Fruit fly (Drosophila melanogaster) whole organism, embryonic: ENCODE measurements around the gene CG1428.

Experiments used
- ATbp ChIP-seq: fragments of 200-800 bp; sonication (Bioruptor generic); optimal IDR thresholded peaks from 2 replicates; lab custom pipeline; 2017; ENCODE audit warnings: missing biosample characterization, mild to moderate bottlenecking, missing genetic modification characterization, missing genetic modification reagents
- CG10543 ChIP-seq: fragments of 200-800 bp; sonication (Bioruptor generic); optimal IDR thresholded peaks from 3 replicates; lab custom pipeline; 2017; ENCODE audit warnings: missing biosample characterization, mild to moderate bottlenecking, missing genetic modification characterization, moderate library complexity
- CG10959 ChIP-seq: fragments of 200-800 bp; sonication (Bioruptor generic); IDR thresholded peaks from 2 replicates; pipeline ENCODE4 v1.3.6; 2022; ENCODE audit warnings: missing biosample characterization, missing genetic modification characterization
- CG13624 ChIP-seq: fragments of 200-800 bp; sonication (Bioruptor generic); optimal IDR thresholded peaks from 2 replicates; lab custom pipeline; 2016; ENCODE audit warnings: missing biosample characterization, missing genetic modification characterization
- CG1603 ChIP-seq: fragments of 200-800 bp; sonication (Bioruptor generic); optimal IDR thresholded peaks from 2 replicates; lab custom pipeline; 2019; ENCODE audit warnings: missing biosample characterization, mild to moderate bottlenecking, missing genetic modification characterization, moderate library complexity
- CG1647 ChIP-seq: fragments of 200-800 bp; sonication (Bioruptor generic); optimal IDR thresholded peaks from 3 replicates; lab custom pipeline; 2016; ENCODE audit warnings: missing biosample characterization, missing genetic modification characterization
- CG2202 ChIP-seq: fragments of 200-800 bp; sonication (Bioruptor generic); optimal IDR thresholded peaks from 2 replicates; lab custom pipeline; 2018; ENCODE audit warnings: missing biosample characterization, mild to moderate bottlenecking, missing genetic modification characterization
- CG31441 ChIP-seq: fragments of 200-800 bp; sonication (Bioruptor generic); IDR thresholded peaks from 2 replicates; pipeline ENCODE4 v1.3.6; 2022; ENCODE audit warnings: missing biosample characterization, missing genetic modification characterization
- CG32767 ChIP-seq: fragments of 200-800 bp; sonication (Bioruptor generic); IDR thresholded peaks from 2 replicates; pipeline ENCODE4 v1.3.6; 2022; ENCODE audit warnings: missing biosample characterization, missing genetic modification characterization
- CG34224 ChIP-seq: fragments of 200-800 bp; sonication (Bioruptor generic); IDR thresholded peaks from 3 replicates; pipeline ENCODE4 v1.3.6; 2022; ENCODE audit warnings: missing biosample characterization, missing genetic modification characterization; ENCODE audit not compliant: partially characterized antibody
- CG3838 ChIP-seq: fragments of 200-800 bp; sonication (Bioruptor generic); optimal IDR thresholded peaks from 3 replicates; lab custom pipeline; 2016; ENCODE audit warnings: missing biosample characterization, missing genetic modification characterization
- CG6765 ChIP-seq: fragments of 200-800 bp; sonication (Bioruptor generic); optimal IDR thresholded peaks from 3 replicates; lab custom pipeline; 2017; ENCODE audit warnings: missing biosample characterization, mild to moderate bottlenecking, missing genetic modification characterization
- CG9727 ChIP-seq: fragments of 200-800 bp; sonication (Bioruptor generic); optimal IDR thresholded peaks from 3 replicates; lab custom pipeline; 2017; ENCODE audit warnings: missing biosample characterization, mild to moderate bottlenecking, missing genetic modification characterization
- Deaf1 ChIP-seq: fragments of 200-800 bp; optimal IDR thresholded peaks from 3 replicates; lab custom pipeline; 2019; ENCODE audit warnings: missing biosample characterization, mild to moderate bottlenecking, missing genetic modification characterization, moderate library complexity
- Gug ChIP-seq: fragments of 200-800 bp; sonication (Bioruptor generic); IDR thresholded peaks from 4 replicates; pipeline ENCODE4 v1.3.6; 2022; ENCODE audit warnings: missing biosample characterization, missing genetic modification characterization
- H2.0 ChIP-seq: fragments of 200-800 bp; sonication (Bioruptor generic); IDR thresholded peaks from 2 replicates; pipeline ENCODE4 v1.3.6; 2022; ENCODE audit warnings: missing biosample characterization, missing genetic modification characterization
- MESR4 ChIP-seq: fragments of 200-800 bp; sonication (Bioruptor generic); optimal IDR thresholded peaks from 2 replicates; lab custom pipeline; 2018; ENCODE audit warnings: missing biosample characterization, mild to moderate bottlenecking, missing genetic modification characterization, moderate library complexity
- Med ChIP-seq: fragments of 200-800 bp; sonication (Bioruptor generic); peaks from one replicate; lab custom pipeline; 2016; ENCODE audit warnings: missing biosample characterization, missing genetic modification characterization, mild to moderate bottlenecking, inconsistent platforms, moderate library complexity
- NFAT ChIP-seq: fragments of 200-800 bp; sonication (Bioruptor generic); IDR thresholded peaks from 2 replicates; pipeline ENCODE4 v1.3.6; 2022; ENCODE audit warnings: missing biosample characterization, missing genetic modification characterization
- Neu2 ChIP-seq: fragments of 200-800 bp; sonication (Bioruptor generic); optimal IDR thresholded peaks from 3 replicates; lab custom pipeline; 2016; ENCODE audit warnings: missing biosample characterization, missing genetic modification characterization, borderline replicate concordance
- Oaz ChIP-seq: fragments of 200-800 bp; sonication (Bioruptor generic); IDR thresholded peaks from 2 replicates; pipeline ENCODE4 v1.3.6; 2022; ENCODE audit warnings: missing biosample characterization, missing genetic modification characterization
- Oli ChIP-seq: fragments of 200-800 bp; sonication (Bioruptor generic); optimal IDR thresholded peaks from 2 replicates; lab custom pipeline; 2018; ENCODE audit warnings: missing biosample characterization, mild to moderate bottlenecking, missing genetic modification characterization, moderate library complexity
- Poxn ChIP-seq: fragments of 200-800 bp; sonication (Bioruptor generic); IDR thresholded peaks from 2 replicates; pipeline ENCODE4 v1.3.6; 2022; ENCODE audit warnings: missing biosample characterization, missing genetic modification characterization
- abd-A ChIP-seq: fragments of 200-800 bp; sonication (Bioruptor generic); optimal IDR thresholded peaks from 3 replicates; lab custom pipeline; 2019; ENCODE audit warnings: missing biosample characterization, mild to moderate bottlenecking, missing genetic modification characterization, moderate library complexity
- bcd ChIP-seq: fragments of 200-800 bp; sonication (Bioruptor generic); optimal IDR thresholded peaks from 2 replicates; lab custom pipeline; 2017; ENCODE audit warnings: missing biosample characterization, mild to moderate bottlenecking, missing genetic modification characterization
- dimm ChIP-seq: fragments of 200-800 bp; sonication (Bioruptor generic); IDR thresholded peaks from 2 replicates; pipeline ENCODE4 v1.3.6; 2022; ENCODE audit warnings: missing biosample characterization, missing genetic modification characterization
- dm ChIP-seq: fragments of 200-800 bp; sonication (Bioruptor generic); optimal IDR thresholded peaks from 3 replicates; lab custom pipeline; 2016; ENCODE audit warnings: missing biosample characterization, missing genetic modification characterization
- eyg ChIP-seq: fragments of 200-800 bp; sonication (Bioruptor generic); optimal IDR thresholded peaks from 3 replicates; lab custom pipeline; 2016; ENCODE audit warnings: missing biosample characterization, missing genetic modification characterization
- fru ChIP-seq: fragments of >200 bp; optimal IDR thresholded peaks from 2 replicates; lab custom pipeline; 2017
- hkb ChIP-seq, 2 experiments: fragments of 200-800 bp in 1 of 2; fragments of >200 bp in 1 of 2; sonication (Bioruptor generic) in 1 of 2; IDR thresholded peaks in 1 of 2; optimal IDR thresholded peaks in 1 of 2; 2 replicates each; pipeline versions ENCODE4 v1.3.6 to Lab custom; 2017 to 2022; ENCODE audit warnings: missing biosample characterization in 1 of 2, missing genetic modification characterization in 1 of 2
- mld ChIP-seq: fragments of 200-800 bp; sonication (Bioruptor generic); IDR thresholded peaks from 3 replicates; pipeline ENCODE4 v1.3.6; 2022; ENCODE audit warnings: missing biosample characterization, missing genetic modification characterization; ENCODE audit not compliant: partially characterized antibody
- nerfin-1 ChIP-seq: fragments of 200-800 bp; sonication (Bioruptor generic); optimal IDR thresholded peaks from 3 replicates; lab custom pipeline; 2019; ENCODE audit warnings: missing biosample characterization, mild to moderate bottlenecking, missing genetic modification characterization, moderate library complexity
- otp ChIP-seq: fragments of 200-800 bp; sonication (Bioruptor generic); IDR thresholded peaks from 3 replicates; pipeline ENCODE4, ENCODE4 v1.3.6; 2022; ENCODE audit warnings: missing biosample characterization, missing genetic modification characterization
- pros ChIP-seq: fragments of 200-800 bp; sonication (Bioruptor generic); optimal IDR thresholded peaks from 3 replicates; lab custom pipeline; 2019; ENCODE audit warnings: missing biosample characterization, mild to moderate bottlenecking, missing genetic modification characterization, moderate library complexity
- sens ChIP-seq: fragments of 200-800 bp; sonication (Bioruptor generic); peaks from one replicate; lab custom pipeline; 2016; ENCODE audit warnings: missing biosample characterization, missing genetic modification characterization
- sna ChIP-seq: fragments of 200-800 bp; sonication (Bioruptor generic); IDR thresholded peaks from 2 replicates; pipeline ENCODE4 v1.3.6; 2022; ENCODE audit warnings: missing biosample characterization, missing genetic modification characterization; ENCODE audit not compliant: partially characterized antibody
- tap ChIP-seq: fragments of 200-800 bp; optimal IDR thresholded peaks from 3 replicates; lab custom pipeline; 2019; ENCODE audit warnings: missing biosample characterization, mild to moderate bottlenecking, missing genetic modification characterization, moderate library complexity
- tgo ChIP-seq: fragments of 200-800 bp; sonication (Bioruptor generic); IDR thresholded peaks from 3 replicates; pipeline ENCODE4 v1.3.6; 2022; ENCODE audit warnings: missing biosample characterization, missing genetic modification characterization
- toy ChIP-seq: fragments of 200-800 bp; sonication (Bioruptor generic); IDR thresholded peaks from 2 replicates; pipeline ENCODE4 v1.3.6; 2022; ENCODE audit warnings: missing biosample characterization, missing genetic modification characterization

CG1428 gene

dm6 chr2L:21868712-21869280 is 37.3 kb upstream of the CG1428 start (continued):
- TF ChIP-seq fru (lab: Kevin White, UChicago) (no peak), CG34224 (GFP tag; lab: Robert Waterston, UW) (no peak), bcd (GFP tag; lab: Kevin White, UChicago) (no peak), sens (GFP tag; lab: Kevin White, UChicago) (peak; percentile 53), Oli (tag; lab: Kevin White, UChicago) (no peak), CG1647 (GFP tag; lab: Kevin White, UChicago) (no peak), CG9727 (GFP tag; lab: Kevin White, UChicago) (no peak), hkb (optimal IDR thresholded peaks at IDR 0.05; lab: Kevin White, UChicago) (no peak), hkb (GFP tag; IDR thresholded peaks at IDR 0.05; lab: Robert Waterston, UW) (no peak), H2.0 (no peak), otp (no peak), tgo (GFP tag; lab: Robert Waterston, UW) (no peak), Poxn (GFP tag; lab: Robert Waterston, UW) (no peak), MESR4 (GFP tag; lab: Kevin White, UChicago) (no peak), NFAT (GFP tag; lab: Robert Waterston, UW) (no peak), eyg (GFP tag; lab: Kevin White, UChicago) (no peak), CG13624 (GFP tag; lab: Kevin White, UChicago) (no peak), CG32767 (GFP tag; lab: Robert Waterston, UW) (0 out of 2 replicates have a peak, but pooled peaks have one; percentile 39), CG6765 (GFP tag; lab: Kevin White, UChicago) (no peak), dm (no peak), CG1603 (tag; lab: Kevin White, UChicago) (no peak), sna (GFP tag; lab: Robert Waterston, UW) (no peak), ATbp (GFP tag; lab: Kevin White, UChicago) (no peak), Neu2 (GFP tag; lab: Kevin White, UChicago) (no peak), mld (GFP tag; lab: Robert Waterston, UW) (no peak), nerfin-1 (no peak), toy (GFP tag; lab: Robert Waterston, UW) (no peak), dimm (GFP tag; lab: Robert Waterston, UW) (no peak), tap (no peak), Med (no peak), pros (GFP tag; lab: Kevin White, UChicago) (peak; percentile 88), CG2202 (no peak), CG10959 (GFP tag; lab: Robert Waterston, UW) (no peak), CG3838 (GFP tag; lab: Kevin White, UChicago) (no peak), Gug (no peak), Oaz (GFP tag; lab: Robert Waterston, UW) (no peak)

- no peak for TF ChIP-seq CG10543
- TF ChIP-seq abd-A (tag; lab: Kevin White, UChicago): peak; percentile 92
- TF ChIP-seq Deaf1 (tag; lab: Kevin White, UChicago): peak; percentile 67
- no peak for TF ChIP-seq sna (GFP tag; lab: Robert Waterston, UW)
- no peak for TF ChIP-seq CG31441 (GFP tag; lab: Robert Waterston, UW)
- peak; percentile 8 for TF ChIP-seq sens (GFP tag; lab: Kevin White, UChicago)
- TF ChIP-seq ATbp (GFP tag; lab: Kevin White, UChicago): no peak
- TF ChIP-seq, all 482 proteins: peak for 3
Observed at dm6 chr2L:21871708-21872107, 34.4 kb upstream of the CG1428 start.
